Worm (Caenorhabditis elegans): Measurements from ENCODE around the gene T18D3.9.

Gene T18D3.9

DNA sequence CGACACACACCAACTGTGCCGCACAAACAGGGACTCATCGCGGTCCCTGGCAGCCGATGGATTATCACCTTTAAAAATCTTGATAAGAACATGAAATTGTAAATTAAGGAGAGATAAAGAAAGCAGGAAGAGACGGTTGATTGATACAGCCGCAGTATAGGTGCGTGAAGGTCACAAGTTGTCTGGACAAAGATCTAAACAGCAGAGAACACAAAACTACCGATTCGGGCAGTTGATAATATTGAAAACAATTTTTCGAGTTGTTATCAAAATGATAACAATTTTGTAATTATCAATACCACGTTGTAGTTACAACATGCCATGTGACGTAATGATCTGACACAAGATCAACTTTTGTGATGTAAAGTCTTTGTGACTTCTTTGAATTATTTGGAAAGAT, 46.5 kb upstream of the T18D3.9 start (continued):
- 0 out of 2 replicates have a peak, but pooled peaks have one; percentile 37 for TF ChIP-seq egl-44 (GFP tag; IDR thresholded peaks at IDR 0.05)
- peak; percentile 71 for TF ChIP-seq atf-7 (tag; optimal IDR thresholded peaks at IDR 0.05)
- peak; percentile 2 for TF ChIP-seq unc-62 (GFP tag; optimal IDR thresholded peaks at IDR 0.05)
- peak; percentile 84 for TF ChIP-seq nhr-80 (tag; optimal IDR thresholded peaks at IDR 0.05)
- no peak for TF ChIP-seq hlh-26 (GFP tag; conservative IDR thresholded peaks at IDR 0.05)
- no peak for TF ChIP-seq sdz-38 (tag; optimal IDR thresholded peaks at IDR 0.05)
- TF ChIP-seq repo-1 (tag; optimal IDR thresholded peaks at IDR 0.05): no peak
- no peak for TF ChIP-seq ZK185.1 (tag; optimal IDR thresholded peaks at IDR 0.05; ENCODE audit: poor library complexity, severe bottlenecking)
- peak; percentile 53; the same call in 1 of the 2 replicates for TF ChIP-seq C06A6.2 (GFP tag; conservative IDR thresholded peaks at IDR 0.05)
- TF ChIP-seq T07F8.4 (tag; optimal IDR thresholded peaks at IDR 0.05): no peak
- TF ChIP-seq nhr-27 (tag; optimal IDR thresholded peaks at IDR 0.05): no peak
- peak; percentile 13; the same call in 1 of the 2 replicates for TF ChIP-seq cebp-1 (GFP tag; IDR thresholded peaks at IDR 0.05)
- TF ChIP-seq cebp-1 (tag; optimal IDR thresholded peaks at IDR 0.05): no peak
- peak; percentile 38; the same call in 1 of the 2 replicates for TF ChIP-seq mcd-1 (GFP tag; IDR thresholded peaks at IDR 0.05)
- no peak for TF ChIP-seq aptf-3 (GFP tag; IDR thresholded peaks at IDR 0.05)
- no peak for TF ChIP-seq cebp-2 (GFP tag; IDR thresholded peaks at IDR 0.05)
- no peak for TF ChIP-seq snpc-1.3 (tag; optimal IDR thresholded peaks at IDR 0.05; ENCODE audit: insufficient read depth)
- no peak for TF ChIP-seq lin-35 (GFP tag; optimal IDR thresholded peaks at IDR 0.05)
- no peak for TF ChIP-seq B0019.2 (GFP tag; conservative IDR thresholded peaks at IDR 0.05)
- TF ChIP-seq ceh-100 (GFP tag; IDR thresholded peaks at IDR 0.05): no peak
- peak; percentile 64 for TF ChIP-seq pha-4 (tag; optimal IDR thresholded peaks at IDR 0.05)
- no peak for TF ChIP-seq egl-18 (GFP tag; IDR thresholded peaks at IDR 0.05)
- TF ChIP-seq zfh-2 (GFP tag; conservative IDR thresholded peaks at IDR 0.05): no peak
- no peak for TF ChIP-seq nfyb-1 (GFP tag; IDR thresholded peaks at IDR 0.05)
- no peak for TF ChIP-seq rcor-1 (GFP tag; IDR thresholded peaks at IDR 0.05)
- TF ChIP-seq nfya-2 (GFP tag; IDR thresholded peaks at IDR 0.05): no peak
- TF ChIP-seq hlh-12 (tag; optimal IDR thresholded peaks at IDR 0.05): no peak
- TF ChIP-seq tbp1 (GFP tag; optimal IDR thresholded peaks at IDR 0.05): peak; percentile 44
- no peak for TF ChIP-seq ztf-18 (tag; optimal IDR thresholded peaks at IDR 0.05)

DNA sequence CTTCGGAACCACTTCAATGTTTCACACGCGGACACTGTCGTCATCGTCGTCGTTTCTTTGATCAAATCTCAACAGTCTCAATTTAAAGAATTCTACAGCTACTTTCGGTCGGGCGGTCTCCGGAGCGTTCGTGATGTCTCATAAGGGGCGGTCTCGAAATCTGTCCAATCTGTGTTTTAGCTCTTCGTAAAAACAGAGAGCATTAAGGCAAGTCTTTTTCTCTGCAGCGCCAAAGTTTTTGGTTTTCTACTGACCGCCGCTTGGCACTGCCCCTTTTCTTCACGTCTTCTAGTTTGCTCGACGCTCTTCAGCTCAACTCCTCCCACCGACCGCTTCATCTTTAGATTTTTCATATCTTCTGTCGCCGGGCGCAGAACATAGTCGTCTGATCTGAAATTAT, 38.2 kb upstream of the T18D3.9 start, which contains the start of gene lips-1:
lips-1 (plus strand) TSS at position 301 of the 400 bp plus-strand sequence.
- TF ChIP-seq Y53F4B.3 (GFP tag; IDR thresholded peaks at IDR 0.05): no peak
- TF ChIP-seq somi-1 (GFP tag; optimal IDR thresholded peaks at IDR 0.05): no peak
- no peak for TF ChIP-seq Y67H2A.10 (GFP tag; conservative IDR thresholded peaks at IDR 0.05)
- TF ChIP-seq akir-1 (GFP tag; optimal IDR thresholded peaks at IDR 0.05): no peak
- TF ChIP-seq ceh-91 (GFP tag; IDR thresholded peaks at IDR 0.05): no peak

DNA sequence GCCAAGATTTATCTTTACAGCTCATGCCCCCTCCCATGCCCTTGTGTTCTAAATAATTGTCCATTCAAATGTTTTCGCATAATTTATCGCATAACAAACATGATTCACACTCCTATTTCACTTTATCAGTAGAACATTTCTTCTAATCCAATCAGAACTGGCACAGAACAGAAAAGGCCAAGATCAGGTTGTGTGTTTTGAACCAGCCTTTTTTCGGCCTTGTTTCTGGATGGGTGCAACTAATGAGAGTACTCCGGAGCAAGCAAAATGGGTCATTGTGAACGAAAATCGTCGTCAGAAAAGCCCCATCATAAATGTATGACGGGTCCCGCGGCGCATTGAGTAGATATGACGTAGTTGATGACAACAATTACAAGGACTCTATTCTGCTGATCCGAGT, 36.9 kb upstream of the T18D3.9 start:
- TF ChIP-seq sptf-2 (GFP tag; optimal IDR thresholded peaks at IDR 0.05) (no peak), rpc-1 (optimal IDR thresholded peaks at IDR 0.05) (no peak), rpc-1 (tag; optimal IDR thresholded peaks at IDR 0.05) (no peak), attf-3 (GFP tag; conservative IDR thresholded peaks at IDR 0.05) (no peak), ZK185.1 (tag; optimal IDR thresholded peaks at IDR 0.05; ENCODE audit: poor library complexity, severe bottlenecking) (no peak), mcd-1 (GFP tag; IDR thresholded peaks at IDR 0.05) (no peak), B0261.1 (tag; optimal IDR thresholded peaks at IDR 0.05) (no peak), zim-3 (tag; optimal IDR thresholded peaks at IDR 0.05) (no peak), cebp-2 (GFP tag; IDR thresholded peaks at IDR 0.05) (no peak), sea-2 (GFP tag; IDR thresholded peaks at IDR 0.05) (no peak), lir-1 (GFP tag; conservative IDR thresholded peaks at IDR 0.05) (no peak), ztf-25 (GFP tag; IDR thresholded peaks at IDR 0.05) (no peak), xnd-1 (tag; optimal IDR thresholded peaks at IDR 0.05) (no peak), let-526 (GFP tag; IDR thresholded peaks at IDR 0.05) (no peak)

Measured in whole organism, young adult.